Worm (Caenorhabditis elegans) whole organism, L4/young adult: ENCODE measurements around the gene T16G1.4.

ENCODE experiments used
- W03F9.2 ChIP-seq: fragments of 150-350 bp; optimal IDR thresholded peaks from 2 replicates; lab custom pipeline; 2014; ENCODE audit warnings: missing biosample characterization, missing genetic modification characterization
- dao-5 ChIP-seq: sonication (generic microtip); optimal IDR thresholded peaks from 2 replicates; lab custom pipeline; 2016; ENCODE audit warnings: missing genotype, missing genetic modification characterization, moderate library complexity, missing compliant biosample characterization
- him-1 ChIP-seq: sonication (generic microtip); optimal IDR thresholded peaks from 2 replicates; lab custom pipeline; 2016; ENCODE audit warnings: missing genotype, missing genetic modification reagents, missing genetic modification characterization, missing compliant biosample characterization

DNA sequence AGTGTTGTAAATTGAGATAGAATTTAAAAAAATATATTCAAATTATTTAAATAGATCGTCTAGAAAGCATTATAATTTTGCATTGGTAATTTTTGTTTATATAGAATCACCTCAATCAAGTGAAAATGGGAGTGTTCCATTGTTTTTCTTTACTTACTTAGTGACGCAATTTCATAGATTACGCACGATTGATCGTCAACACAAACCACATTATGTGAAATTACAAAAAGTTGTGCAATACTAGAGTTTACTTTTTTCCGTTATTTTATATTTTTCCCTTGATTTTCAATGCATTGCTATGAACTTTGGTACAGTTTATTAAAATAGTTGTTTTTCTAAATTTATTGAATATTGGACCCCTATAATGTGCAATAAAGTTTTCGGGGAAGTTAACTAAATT is 2.2 kb downstream of the T16G1.4 start, which contains the start of gene T16G1.5:
- no peak for TF ChIP-seq him-1 (tag; lab: Kevin White, UChicago)
- TF ChIP-seq W03F9.2 (tag; lab: Kevin White, UChicago) = no peak
- no peak for TF ChIP-seq dao-5 (tag; lab: Kevin White, UChicago)
